Worm (Caenorhabditis elegans): ENCODE results near the gene oac-10.

The oac-10 gene

DNA sequence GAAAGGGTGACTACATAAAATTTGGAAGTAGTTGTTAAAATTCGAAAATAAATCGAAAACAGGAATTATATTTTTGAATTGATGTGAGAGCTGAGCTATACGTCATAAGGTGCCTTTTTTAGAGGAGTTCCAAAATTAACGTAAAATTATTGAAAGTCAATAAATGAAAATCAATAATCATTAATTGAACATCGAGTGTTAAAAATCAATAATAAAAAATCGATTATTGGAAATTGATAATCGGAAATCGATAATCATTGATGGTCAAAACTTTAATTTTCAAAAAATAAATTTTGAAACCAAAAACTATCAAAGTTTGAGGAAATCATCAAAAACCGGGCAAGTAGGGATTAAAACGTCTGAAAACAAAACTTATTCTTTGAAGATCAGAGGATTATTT is 44.0 kb downstream of the oac-10 start:
- TF ChIP-seq ceh-28 (tag; optimal IDR thresholded peaks at IDR 0.05) (peak; percentile 79), arid-1 (GFP tag; conservative IDR thresholded peaks at IDR 0.05) (no peak), pha-4 (GFP tag; IDR thresholded peaks at IDR 0.05) (no peak), pha-4 (tag; optimal IDR thresholded peaks at IDR 0.05) (no peak)

DNA sequence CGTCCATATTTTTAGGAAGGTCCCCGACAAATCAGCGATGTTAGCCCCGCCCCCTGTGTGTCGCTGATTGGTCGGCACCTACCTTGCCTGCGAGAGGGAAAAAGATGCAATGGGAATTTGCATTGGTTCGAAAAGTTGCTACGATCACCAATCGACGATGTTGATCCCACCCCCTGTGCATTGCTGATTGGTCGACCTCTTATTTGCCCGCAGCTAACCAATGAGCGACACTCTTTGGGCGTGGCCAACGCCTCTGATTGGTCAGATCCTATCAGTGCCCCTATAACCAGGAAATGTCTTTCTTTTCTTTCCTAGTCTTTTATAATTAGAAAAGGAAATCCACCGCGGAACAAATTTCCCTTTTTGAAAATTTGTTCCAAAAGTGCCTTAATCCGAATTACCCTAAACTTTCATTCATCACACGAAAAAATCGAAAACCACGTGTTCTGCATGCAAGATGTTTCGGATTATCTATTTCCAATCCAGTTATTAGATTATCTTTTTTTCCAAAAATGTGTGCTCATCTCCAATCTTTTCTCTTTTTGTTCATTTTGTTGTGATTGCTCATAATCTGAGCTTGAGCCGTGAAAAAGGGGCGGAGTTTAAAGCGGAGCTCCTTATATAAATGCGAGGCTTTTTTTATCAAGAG is 48.4 kb downstream of the oac-10 start:
- TF ChIP-seq php-3 (GFP tag; IDR thresholded peaks at IDR 0.05): no peak
- peak; percentile 66 for TF ChIP-seq aha-1 (tag)
- TF ChIP-seq daf-16 (GFP tag; optimal IDR thresholded peaks at IDR 0.05): no peak
- no peak for TF ChIP-seq daf-16 (tag; optimal IDR thresholded peaks at IDR 0.05)
- peak in 1 of 2 experiments; percentile 6 for TF ChIP-seq unc-62 (GFP tag; optimal IDR thresholded peaks at IDR 0.05 in 1 of 2)
- TF ChIP-seq unc-62 (tag; optimal IDR thresholded peaks at IDR 0.05): no peak
- no peak for TF ChIP-seq F10B5.3 (tag; optimal IDR thresholded peaks at IDR 0.05)
- TF ChIP-seq ztf-7 (tag; optimal IDR thresholded peaks at IDR 0.05): no peak
- TF ChIP-seq nhr-6 (tag; optimal IDR thresholded peaks at IDR 0.05): no peak
- no peak for TF ChIP-seq arid-1 (GFP tag; conservative IDR thresholded peaks at IDR 0.05)
- no peak for TF ChIP-seq zfp-3 (GFP tag; conservative IDR thresholded peaks at IDR 0.05)
- no peak for TF ChIP-seq nhr-77 (tag; optimal IDR thresholded peaks at IDR 0.05)
- TF ChIP-seq lin-15B (tag; optimal IDR thresholded peaks at IDR 0.05): no peak
- TF ChIP-seq lin-1 (GFP tag; IDR thresholded peaks at IDR 0.05): no peak
- TF ChIP-seq mdt-29 (GFP tag; IDR thresholded peaks at IDR 0.05): no peak; the same call in 1 of the 2 replicates
- 0 out of 2 replicates have a peak, but pooled peaks have one; percentile 7 for TF ChIP-seq tra-1 (GFP tag; IDR thresholded peaks at IDR 0.05)
- no peak for TF ChIP-seq zfp-2 (tag; optimal IDR thresholded peaks at IDR 0.05)
- no peak for TF ChIP-seq F26F4.8 (GFP tag; conservative IDR thresholded peaks at IDR 0.05)
- no peak for TF ChIP-seq madf-5 (GFP tag; IDR thresholded peaks at IDR 0.05)

DNA sequence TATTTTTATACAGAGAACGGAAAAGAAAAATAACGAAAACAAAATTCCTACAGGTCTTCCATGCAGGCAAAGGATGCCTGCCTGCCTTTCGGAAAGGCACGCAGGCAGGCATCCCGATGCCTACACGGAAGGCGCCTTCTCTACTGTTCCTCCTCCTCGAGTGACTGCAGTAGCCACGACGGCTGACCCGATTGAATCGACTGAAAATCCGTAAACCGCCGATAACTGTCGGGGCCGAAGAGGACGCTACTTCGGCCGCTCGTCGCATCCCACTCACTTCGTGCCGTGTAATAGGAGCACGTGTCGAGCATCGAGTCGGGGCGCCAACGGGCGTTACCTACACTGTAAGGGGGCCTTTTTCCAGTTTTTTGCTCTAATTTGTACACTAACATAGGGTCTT is 50.9 kb downstream of the oac-10 start:
- TF ChIP-seq aha-1 (tag) (no peak), lir-3 (tag; optimal IDR thresholded peaks at IDR 0.05) (no peak), hlh-11 (tag; optimal IDR thresholded peaks at IDR 0.05) (no peak), set-16 (GFP tag; IDR thresholded peaks at IDR 0.05) (peak; percentile 61; the same call in 1 of the 2 replicates)
